Fruit fly (Drosophila melanogaster) whole organism: Measurements from ENCODE around the gene Lcp65Ag1.

Experiments
- CG8478 ChIP-seq: fragments of >200 bp; optimal IDR thresholded peaks from 2 replicates; lab custom pipeline; 2018; ENCODE audit warnings: inconsistent platforms
- Dll ChIP-seq: fragments of >200 bp; optimal IDR thresholded peaks from 2 replicates; lab custom pipeline; 2017
- usp ChIP-seq: fragments of >200 bp; optimal IDR thresholded peaks from 2 replicates; lab custom pipeline; 2017; ENCODE audit warnings: missing biosample characterization, missing genetic modification characterization, mixed read lengths

DNA sequence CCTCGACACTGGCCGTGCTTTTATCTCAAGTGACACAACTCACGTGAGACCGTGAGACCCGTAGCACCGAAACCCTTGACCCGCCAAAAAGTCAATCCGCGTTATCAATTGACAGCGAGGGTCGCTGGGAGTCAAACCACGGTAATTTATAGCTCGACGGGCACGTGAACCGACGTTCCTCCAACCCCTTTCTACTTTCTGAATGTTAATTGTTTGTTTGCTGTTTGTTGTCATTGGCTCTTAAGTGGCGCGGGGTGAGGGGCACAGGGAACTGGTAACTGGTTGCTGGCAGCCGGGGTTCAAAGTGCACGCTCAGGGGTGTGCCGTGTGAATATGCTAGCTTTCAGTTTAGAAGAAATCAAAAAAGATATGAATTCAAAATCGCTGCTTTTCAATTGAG, 28.4 kb downstream of the Lcp65Ag1 start:
- TF ChIP-seq CG8478 (lab: Kevin White, UChicago) = no peak
- TF ChIP-seq Dll (lab: Kevin White, UChicago) = no peak
- TF ChIP-seq usp (GFP tag; lab: Kevin White, UChicago) = no peak
